Fruit fly (Drosophila melanogaster): ENCODE measurements around the gene Doc1.
A peak's percentile ranks its signal among the peaks of the same experiment; 100 is the strongest.

Gene Doc1

DNA sequence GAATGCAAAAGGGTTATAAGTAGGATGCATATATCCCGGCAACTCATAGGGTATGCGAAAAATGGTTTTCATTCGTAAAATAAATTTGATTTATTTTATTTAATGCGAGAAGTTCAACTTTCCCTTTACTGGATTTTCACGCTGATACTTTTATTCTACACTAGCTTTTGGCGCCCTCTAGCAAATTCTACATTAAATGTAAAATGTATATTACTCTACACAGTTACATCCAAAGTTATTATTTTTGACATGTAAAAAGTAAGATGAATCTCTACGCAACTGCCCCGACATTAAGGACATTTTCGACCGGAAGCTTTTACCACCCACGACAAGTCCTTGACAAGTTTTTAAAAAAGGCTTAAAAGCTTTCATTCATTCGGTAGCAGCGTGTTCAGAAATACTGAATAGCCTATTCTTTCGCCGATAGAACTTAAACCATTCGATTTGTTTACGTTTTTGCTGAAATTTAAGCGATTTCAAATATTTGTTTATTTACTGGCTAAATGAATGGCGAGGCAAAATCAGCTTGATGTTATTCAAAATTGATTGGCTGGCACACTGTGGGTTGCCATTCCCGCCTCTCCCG is 13.7 kb downstream of the Doc1 start:
- TF ChIP-seq CG10669 (GFP tag; optimal IDR thresholded peaks at IDR 0.05), result peak; percentile 40
- TF ChIP-seq spab (GFP tag; optimal IDR thresholded peaks at IDR 0.05), result no peak
- TF ChIP-seq Eip78C (GFP tag), result peak; percentile 20

DNA sequence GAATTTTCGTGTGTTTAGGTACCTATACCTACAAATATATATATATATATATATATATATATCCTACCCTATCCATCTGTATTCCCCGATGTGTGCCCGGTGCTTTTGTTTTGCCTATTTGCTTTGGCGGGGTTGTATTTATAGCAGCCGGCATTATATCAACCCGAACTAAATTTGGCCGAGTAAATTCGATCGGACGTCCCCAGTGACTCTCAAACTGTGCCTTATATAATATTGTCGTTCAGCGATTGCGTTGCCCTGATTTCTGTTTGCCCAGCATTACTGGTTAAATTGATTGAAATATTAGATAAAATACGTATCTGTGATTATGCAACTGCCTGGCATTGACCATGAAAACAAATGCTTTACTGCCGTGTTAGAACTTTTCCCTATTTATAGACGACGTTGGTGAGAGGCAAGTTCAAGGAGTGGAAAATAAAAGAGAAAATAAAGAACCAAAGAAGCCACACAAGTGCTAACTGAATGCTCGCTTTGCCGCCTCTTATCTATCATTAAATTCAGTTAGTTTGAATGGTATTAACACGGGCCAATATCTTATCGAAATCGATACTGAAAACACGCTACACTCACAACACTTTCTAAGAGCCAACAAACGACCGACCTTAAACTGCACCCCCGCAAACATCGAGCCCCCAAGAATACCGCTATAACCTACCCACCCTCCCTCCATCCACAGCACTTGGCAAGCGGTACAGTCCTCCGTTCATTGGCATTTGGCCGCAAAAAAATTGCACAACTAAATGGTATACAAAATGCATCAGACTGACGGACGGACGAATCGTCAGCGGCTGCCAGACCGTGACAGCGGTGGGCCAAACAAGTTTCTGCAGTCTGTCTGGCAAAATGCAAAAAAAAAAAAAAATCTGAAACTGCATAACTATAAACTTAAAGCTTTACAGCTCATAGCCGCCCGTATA is 15.0 kb downstream of the Doc1 start:
- TF ChIP-seq salr (GFP tag; optimal IDR thresholded peaks at IDR 0.05) (no peak), CG34406 (GFP tag; optimal IDR thresholded peaks at IDR 0.05) (no peak), CG10631 (GFP tag; optimal IDR thresholded peaks at IDR 0.05) (no peak), achi (GFP tag; optimal IDR thresholded peaks at IDR 0.05) (no peak), CG6276 (GFP tag; optimal IDR thresholded peaks at IDR 0.05) (no peak), CG6854 (GFP tag; optimal IDR thresholded peaks at IDR 0.05) (peak; percentile 17), CG6163 (GFP tag; IDR thresholded peaks at IDR 0.05) (0 out of 3 replicates have a peak, but pooled peaks have one; percentile 16), Hr39 (GFP tag; optimal IDR thresholded peaks at IDR 0.05) (no peak), Lpt (GFP tag; optimal IDR thresholded peaks at IDR 0.05) (peak; percentile 65), cyc (GFP tag; optimal IDR thresholded peaks at IDR 0.05) (no peak), net (GFP tag; optimal IDR thresholded peaks at IDR 0.05) (peak; percentile 37), Ets96B (tag; optimal IDR thresholded peaks at IDR 0.05) (no peak), vri (GFP tag; optimal IDR thresholded peaks at IDR 0.05) (peak; percentile 91), CG31627 (GFP tag; optimal IDR thresholded peaks at IDR 0.05) (no peak), fd59A (GFP tag; optimal IDR thresholded peaks at IDR 0.05) (no peak), CG8119 (GFP tag; IDR thresholded peaks at IDR 0.05) (no peak), CG10669 (GFP tag; optimal IDR thresholded peaks at IDR 0.05) (no peak), Eip93F (GFP tag; optimal IDR thresholded peaks at IDR 0.05) (no peak), esn (GFP tag; optimal IDR thresholded peaks at IDR 0.05) (no peak), pdm3 (GFP tag; optimal IDR thresholded peaks at IDR 0.05) (no peak), dsx (GFP tag; optimal IDR thresholded peaks at IDR 0.05; ENCODE audit: poor library complexity, severe bottlenecking) (peak; percentile 0), CG3032 (tag; optimal IDR thresholded peaks at IDR 0.05) (no peak), Smox (GFP tag; optimal IDR thresholded peaks at IDR 0.05) (no peak), CG8319 (GFP tag; optimal IDR thresholded peaks at IDR 0.05) (no peak), CG16779 (tag; optimal IDR thresholded peaks at IDR 0.05) (no peak), ss (GFP tag; optimal IDR thresholded peaks at IDR 0.05) (peak in 1 of 2 experiments; percentile 24)

DNA sequence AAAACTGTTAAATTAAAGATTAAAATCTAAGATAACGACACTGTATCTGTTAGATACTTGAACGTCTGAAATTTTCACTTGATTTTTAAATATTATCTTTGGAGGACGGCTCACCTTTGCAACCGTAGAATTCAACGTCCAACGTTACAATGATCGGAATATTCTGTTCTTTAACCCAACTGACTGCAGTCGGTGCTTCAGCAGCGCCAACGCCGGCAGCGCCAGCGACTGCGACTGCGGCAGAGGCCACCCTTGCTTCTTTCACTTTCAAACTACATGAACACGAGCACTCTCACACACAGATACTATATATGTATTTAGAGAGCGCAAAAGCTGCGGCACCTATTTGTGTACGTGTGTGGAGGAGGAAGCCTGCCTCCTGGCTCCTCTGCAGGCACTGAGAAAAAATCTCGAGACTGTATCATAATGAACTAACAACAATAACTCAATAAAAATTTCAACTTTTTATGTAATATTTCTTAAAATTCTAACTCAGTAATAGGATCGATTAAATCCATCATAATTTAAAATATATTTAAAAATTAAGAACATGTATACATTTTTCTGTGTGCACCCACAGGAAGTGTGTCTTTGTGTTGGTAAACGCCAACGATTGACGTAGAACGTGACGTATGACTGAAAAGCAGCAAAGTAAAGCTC is 16.4 kb downstream of the Doc1 start:
- TF ChIP-seq Hr39 (GFP tag; optimal IDR thresholded peaks at IDR 0.05) (peak; percentile 86), topi (GFP tag; optimal IDR thresholded peaks at IDR 0.05) (peak; percentile 95), CG34406 (GFP tag; optimal IDR thresholded peaks at IDR 0.05) (peak; percentile 97), Sox14 (GFP tag; optimal IDR thresholded peaks at IDR 0.05) (peak; percentile 93), fd59A (GFP tag; optimal IDR thresholded peaks at IDR 0.05) (peak; percentile 97), CG15336 (GFP tag; IDR thresholded peaks at IDR 0.05) (peak; percentile 98), CG8119 (GFP tag; IDR thresholded peaks at IDR 0.05) (peak; percentile 98), CG9139 (GFP tag; optimal IDR thresholded peaks at IDR 0.05) (peak; percentile 95), Sox15 (GFP tag; optimal IDR thresholded peaks at IDR 0.05) (peak; percentile 88), CG1621 (tag; optimal IDR thresholded peaks at IDR 0.05) (peak; percentile 93), Hr4 (GFP tag; optimal IDR thresholded peaks at IDR 0.05) (peak; percentile 95), fd85E (GFP tag; optimal IDR thresholded peaks at IDR 0.05) (peak; percentile 88), Eip93F (GFP tag; optimal IDR thresholded peaks at IDR 0.05) (peak; percentile 90), Eip78C (GFP tag) (peak; percentile 99), CG6276 (GFP tag; optimal IDR thresholded peaks at IDR 0.05) (peak; percentile 94), Sox102F (GFP tag; optimal IDR thresholded peaks at IDR 0.05) (peak; percentile 96), CG11762 (GFP tag; optimal IDR thresholded peaks at IDR 0.05; ENCODE audit: insufficient read depth) (peak; percentile 94), cyc (GFP tag; optimal IDR thresholded peaks at IDR 0.05) (peak; percentile 94), OdsH (GFP tag; optimal IDR thresholded peaks at IDR 0.05) (peak; percentile 98), CG6163 (GFP tag; IDR thresholded peaks at IDR 0.05) (peak; percentile 98), vri (GFP tag; optimal IDR thresholded peaks at IDR 0.05) (peak; percentile 94), CG11294 (GFP tag; IDR thresholded peaks at IDR 0.05) (peak; percentile 93), CG32006 (GFP tag; optimal IDR thresholded peaks at IDR 0.05) (peak; percentile 97), lz (GFP tag; optimal IDR thresholded peaks at IDR 0.05) (peak; percentile 95), CG4318 (GFP tag; optimal IDR thresholded peaks at IDR 0.05) (peak; percentile 93), dsx (GFP tag; optimal IDR thresholded peaks at IDR 0.05; ENCODE audit: poor library complexity, severe bottlenecking) (peak; percentile 97)

All from whole organism, prepupa.